Worm (Caenorhabditis elegans) whole organism, L4 larva: ENCODE results near the gene Y15E3A.5.

ENCODE experiments used
- D1046.2 ChIP-seq: fragments of 200-800 bp; sonication (Bioruptor generic); IDR thresholded peaks from 2 replicates; pipeline ENCODE4 v1.3.6; 2022; ENCODE audit warnings: missing genetic modification characterization, missing compliant biosample characterization
- F37D6.2 ChIP-seq: sonication (generic microtip); optimal IDR thresholded peaks from 2 replicates; lab custom pipeline; 2016; ENCODE audit warnings: mild to moderate bottlenecking, missing genetic modification characterization, missing compliant biosample characterization
- R02D3.7 ChIP-seq: fragments of 150-350 bp; sonication (generic microtip); optimal IDR thresholded peaks from 3 replicates; lab custom pipeline; 2014; ENCODE audit warnings: missing biosample characterization, missing genetic modification characterization
- T20F7.1 ChIP-seq: fragments of 200-800 bp; sonication (Bioruptor generic); optimal IDR thresholded peaks from 2 replicates; lab custom pipeline; 2018; ENCODE audit warnings: mild to moderate bottlenecking, missing genetic modification characterization, missing compliant biosample characterization
- T26A8.4 ChIP-seq: fragments of 200-800 bp; sonication (Bioruptor generic); IDR thresholded peaks from 2 replicates; pipeline ENCODE4 v1.3.6; 2022; ENCODE audit warnings: missing genetic modification characterization, missing compliant biosample characterization
- aha-1 ChIP-seq: fragments of 150-350 bp; peaks from one replicate; lab custom pipeline; 2014; ENCODE audit warnings: missing biosample characterization, missing genetic modification characterization
- ceh-62 ChIP-seq: sonication (generic microtip); optimal IDR thresholded peaks from 2 replicates; lab custom pipeline; 2017; ENCODE audit warnings: missing biosample characterization, missing genetic modification characterization
- ces-1 ChIP-seq: fragments of 150-350 bp; sonication (generic microtip); optimal IDR thresholded peaks from 4 replicates; lab custom pipeline; 2014; ENCODE audit warnings: missing biosample characterization, missing genetic modification reagents, missing genetic modification characterization
- ctbp-1 ChIP-seq: fragments of 200-800 bp; sonication (Bioruptor generic); IDR thresholded peaks from 2 replicates; pipeline ENCODE4 v1.3.6; 2022; ENCODE audit warnings: missing genetic modification reagents, missing genetic modification characterization, missing compliant biosample characterization
- daf-16 ChIP-seq, 3 experiments: sonication (generic microtip); optimal IDR thresholded peaks; 2 replicates each; lab custom pipeline; 2016 to 2017; ENCODE audit warnings: missing genetic modification characterization in 3 of 3, missing genetic modification reagents in 3 of 3, mild to moderate bottlenecking in 2 of 3, missing compliant biosample characterization in 2 of 3, missing biosample characterization in 1 of 3, moderate library complexity in 1 of 3
- dmd-6 ChIP-seq: fragments of 200-800 bp; sonication (Bioruptor generic); IDR thresholded peaks from 2 replicates; pipeline ENCODE4 v1.3.6; 2022; ENCODE audit warnings: missing genetic modification reagents, missing genetic modification characterization, missing compliant biosample characterization
- dmd-8 ChIP-seq: fragments of 200-800 bp; sonication (Bioruptor generic); IDR thresholded peaks from 2 replicates; pipeline ENCODE4 v1.3.6; 2022; ENCODE audit warnings: missing genetic modification characterization, missing compliant biosample characterization
- egl-43 ChIP-seq: fragments of 200-800 bp; sonication (Bioruptor generic); IDR thresholded peaks from 2 replicates; pipeline ENCODE4 v1.3.6; 2022; ENCODE audit warnings: missing genetic modification reagents, missing genetic modification characterization, missing compliant biosample characterization
- fkh-10 ChIP-seq: fragments of 150-350 bp; optimal IDR thresholded peaks from 2 replicates; lab custom pipeline; 2014; ENCODE audit warnings: missing biosample characterization, missing genetic modification reagents, missing genetic modification characterization
- hif-1 ChIP-seq, 2 experiments: sonication (generic microtip); optimal IDR thresholded peaks; 2 replicates each; lab custom pipeline; 2016 to 2017; ENCODE audit warnings: missing compliant biosample characterization in 2 of 2, missing genetic modification characterization in 2 of 2, missing genetic modification reagents in 2 of 2, missing genotype in 2 of 2, mild to moderate bottlenecking in 1 of 2
- hlh-11 ChIP-seq: fragments of 200-800 bp; sonication (Bioruptor generic); optimal IDR thresholded peaks from 2 replicates; lab custom pipeline; 2018; ENCODE audit warnings: mild to moderate bottlenecking, missing genetic modification characterization, missing compliant biosample characterization
- hlh-30 ChIP-seq: sonication (generic microtip); optimal IDR thresholded peaks from 2 replicates; lab custom pipeline; 2017; ENCODE audit warnings: antibody characterized with exemption, mild to moderate bottlenecking, missing genetic modification characterization, missing compliant biosample characterization; ENCODE audit not compliant: insufficient read depth
- hmg-1.1 ChIP-seq: fragments of 200-800 bp; sonication (Bioruptor generic); IDR thresholded peaks from 2 replicates; pipeline ENCODE4 v1.3.6; 2022; ENCODE audit warnings: missing genetic modification reagents, missing genetic modification characterization, missing compliant biosample characterization
- lim-7 ChIP-seq: fragments of 200-800 bp; sonication (Bioruptor generic); IDR thresholded peaks from 2 replicates; pipeline ENCODE4 v1.3.6; 2022; ENCODE audit warnings: missing genetic modification characterization, missing compliant biosample characterization
- lin-1 ChIP-seq: fragments of 200-800 bp; sonication (Bioruptor generic); IDR thresholded peaks from 2 replicates; pipeline ENCODE4 v1.3.6; 2022; ENCODE audit warnings: missing genetic modification reagents, missing genetic modification characterization, missing compliant biosample characterization
- lsy-2 ChIP-seq, 2 experiments: fragments of 150-350 bp in 1 of 2; sonication (generic microtip) in 1 of 2; optimal IDR thresholded peaks; 2 replicates each; lab custom pipeline; 2014 to 2017; ENCODE audit warnings: missing biosample characterization in 2 of 2, missing genetic modification characterization in 2 of 2
- mdl-1 ChIP-seq, 2 experiments: fragments of 150-350 bp in 1 of 2; sonication (generic microtip) in 1 of 2; optimal IDR thresholded peaks; 2 replicates each; lab custom pipeline; 2014 to 2017; ENCODE audit warnings: missing biosample characterization in 2 of 2, missing genetic modification characterization in 2 of 2
- mep-1 ChIP-seq: fragments of 150-350 bp; sonication (generic microtip); optimal IDR thresholded peaks from 3 replicates; lab custom pipeline; 2014; ENCODE audit warnings: missing biosample characterization, missing genetic modification characterization
- mxl-2 ChIP-seq: fragments of 200-800 bp; sonication (Bioruptor generic); conservative IDR thresholded peaks from 2 replicates; pipeline ENCODE4 v1.3.6; 2022; ENCODE audit warnings: missing genetic modification reagents, missing genetic modification characterization, missing compliant biosample characterization
- mxl-3 ChIP-seq: fragments of 200-800 bp; sonication (Bioruptor generic); optimal IDR thresholded peaks from 2 replicates; lab custom pipeline; 2018; ENCODE audit warnings: mild to moderate bottlenecking, missing genetic modification characterization, missing compliant biosample characterization
- nhr-28 ChIP-seq: fragments of 150-350 bp; optimal IDR thresholded peaks from 2 replicates; lab custom pipeline; 2014; ENCODE audit warnings: missing biosample characterization, missing genetic modification characterization
- rbr-2 ChIP-seq: sonication (generic microtip); optimal IDR thresholded peaks from 2 replicates; lab custom pipeline; 2016; ENCODE audit warnings: missing genotype, missing genetic modification characterization, missing compliant biosample characterization
- saeg-2 ChIP-seq: fragments of 200-800 bp; sonication (Bioruptor generic); IDR thresholded peaks from 2 replicates; pipeline ENCODE4 v1.3.6; 2022; ENCODE audit warnings: missing genetic modification reagents, missing genetic modification characterization, missing compliant biosample characterization
- set-16 ChIP-seq: fragments of 200-800 bp; sonication (Bioruptor generic); IDR thresholded peaks from 2 replicates; pipeline ENCODE4 v1.3.6; 2022; ENCODE audit warnings: missing genetic modification reagents, missing genetic modification characterization, missing compliant biosample characterization
- snpc-1.2 ChIP-seq: fragments of 200-800 bp; sonication (Bioruptor generic); IDR thresholded peaks from 2 replicates; pipeline ENCODE4 v1.3.6; 2022; ENCODE audit warnings: missing genetic modification reagents, missing genetic modification characterization, missing compliant biosample characterization
- unc-62 ChIP-seq, 3 experiments: fragments of 150-350 bp in 1 of 3; sonication (generic microtip); optimal IDR thresholded peaks in 2 of 3; peaks in 1 of 3; 1 replicate in 1 of 3; 2 replicates in 2 of 3; lab custom pipeline; 2014 to 2017; ENCODE audit warnings: missing biosample characterization in 3 of 3, missing genetic modification characterization in 3 of 3, missing genetic modification reagents in 3 of 3, missing genotype in 1 of 3
- vab-7 ChIP-seq: fragments of 200-800 bp; sonication (Bioruptor generic); IDR thresholded peaks from 2 replicates; pipeline ENCODE4 v1.3.6; 2022; ENCODE audit warnings: missing genetic modification reagents, missing genetic modification characterization, missing compliant biosample characterization
- ztf-11 ChIP-seq: fragments of 150-350 bp; optimal IDR thresholded peaks from 2 replicates; lab custom pipeline; 2014; ENCODE audit warnings: missing biosample characterization, missing genetic modification characterization

The Y15E3A.5 gene

ce11 chrX:15340743-15341142, 385 bp downstream of the Y15E3A.5 start (continued):
- TF ChIP-seq hmg-1.1 (GFP tag; lab: Robert Waterston, UW) (peak; percentile 63), ceh-62 (no peak), lin-1 (no peak), snpc-1.2 (GFP tag; lab: Robert Waterston, UW) (no peak), mxl-3 (GFP tag; lab: Kevin White, UChicago) (peak; percentile 64), daf-16 (GFP tag; optimal IDR thresholded peaks at IDR 0.05; lab: Kevin White, UChicago) (no peak), daf-16 (tag; optimal IDR thresholded peaks at IDR 0.05; lab: Kevin White, UChicago) (peak; percentile 34), set-16 (GFP tag; lab: Robert Waterston, UW) (peak; percentile 95), ces-1 (no peak), mdl-1 (tag; optimal IDR thresholded peaks at IDR 0.05; lab: Kevin White, UChicago) (peak in 1 of 2 experiments; percentile 1), aha-1 (tag; lab: Kevin White, UChicago) (peak; percentile 80), dmd-8 (no peak), R02D3.7 (tag; lab: Kevin White, UChicago) (no peak)

- peak; percentile 65 for TF ChIP-seq F37D6.2
- 0 out of 2 replicates have a peak, but pooled peaks have one; percentile 26 for TF ChIP-seq vab-7 (GFP tag; lab: Robert Waterston, UW)
- TF ChIP-seq lsy-2 (tag; optimal IDR thresholded peaks at IDR 0.05; lab: Kevin White, UChicago) = peak in 1 of 2 experiments; percentile 42
- 0 out of 2 replicates have a peak, but pooled peaks have one; percentile 11 for TF ChIP-seq saeg-2 (GFP tag; lab: Robert Waterston, UW)
- TF ChIP-seq fkh-10 (GFP tag; lab: Kevin White, UChicago) = peak; percentile 92
- TF ChIP-seq mep-1 (tag; lab: Kevin White, UChicago) = peak; percentile 69
- peak; percentile 68 for TF ChIP-seq rbr-2
- TF ChIP-seq T26A8.4 (GFP tag; lab: Robert Waterston, UW) = 0 out of 2 replicates have a peak, but pooled peaks have one; percentile 12
- peak; percentile 40 for TF ChIP-seq dmd-6
- TF ChIP-seq mxl-2 (GFP tag; lab: Robert Waterston, UW) = no peak
- TF ChIP-seq hmg-1.1 (GFP tag; lab: Robert Waterston, UW) = peak; percentile 80
- TF ChIP-seq lin-1 = no peak
- TF ChIP-seq unc-62 (GFP tag; optimal IDR thresholded peaks at IDR 0.05 in 1 of 2; lab: Kevin White, UChicago) = peak in 1 of 2 experiments; percentile 55
- TF ChIP-seq unc-62 (tag; optimal IDR thresholded peaks at IDR 0.05; lab: Kevin White, UChicago) = no peak
- TF ChIP-seq hlh-11 (tag; lab: Kevin White, UChicago) = peak; percentile 61
- no peak for TF ChIP-seq ztf-11 (tag; lab: Kevin White, UChicago)
- no peak for TF ChIP-seq nhr-28 (tag; lab: Kevin White, UChicago)
- peak; percentile 79 for TF ChIP-seq aha-1 (tag; lab: Kevin White, UChicago)
- TF ChIP-seq mdl-1 (tag; optimal IDR thresholded peaks at IDR 0.05; lab: Kevin White, UChicago) = peak in 1 of 2 experiments; percentile 70
- peak; percentile 64 for TF ChIP-seq hlh-30 (tag; lab: Kevin White, UChicago)
- TF ChIP-seq egl-43 (GFP tag; lab: Robert Waterston, UW) = 0 out of 2 replicates have a peak, but pooled peaks have one; percentile 57
- peak in 1 of 2 experiments; percentile 40 for TF ChIP-seq hif-1 (tag; optimal IDR thresholded peaks at IDR 0.05; lab: Kevin White, UChicago)
- peak; percentile 69; the same call in 1 of the 2 replicates for TF ChIP-seq ctbp-1 (GFP tag; lab: Robert Waterston, UW)
- TF ChIP-seq D1046.2 (GFP tag; lab: Robert Waterston, UW) = no peak
- peak; percentile 82 for TF ChIP-seq set-16 (GFP tag; lab: Robert Waterston, UW)
- TF ChIP-seq, all 104 proteins: peak for 19
Measured at ce11 chrX:15342092-15342491, 1.7 kb downstream of the Y15E3A.5 start.

ce11 chrX:15342744-15343259, 2.4 kb downstream of the Y15E3A.5 start:
- TF ChIP-seq lim-7 (GFP tag; lab: Robert Waterston, UW) = no peak
- TF ChIP-seq daf-16 (GFP tag; optimal IDR thresholded peaks at IDR 0.05; lab: Kevin White, UChicago) = no peak
- TF ChIP-seq daf-16 (tag; optimal IDR thresholded peaks at IDR 0.05; lab: Kevin White, UChicago) = peak; percentile 7
- 0 out of 2 replicates have a peak, but pooled peaks have one; percentile 6 for TF ChIP-seq dmd-6
- peak; percentile 20 for TF ChIP-seq T20F7.1 (GFP tag; lab: Kevin White, UChicago)
- TF ChIP-seq nhr-28 (tag; lab: Kevin White, UChicago) = peak; percentile 19
